Worm (Caenorhabditis elegans) whole organism, midembryonic: ENCODE results near the gene srx-78.

Experiments
- T22C8.4 ChIP-seq: fragments of 200-800 bp; sonication (Bioruptor generic); IDR thresholded peaks from 2 replicates; pipeline ENCODE4 v1.3.6; 2022; ENCODE audit warnings: missing genetic modification characterization, missing compliant biosample characterization
- cog-1 ChIP-seq: sonication (generic microtip); optimal IDR thresholded peaks from 2 replicates; lab custom pipeline; 2016; ENCODE audit warnings: missing genetic modification characterization, missing compliant biosample characterization
- flt-1 ChIP-seq: fragments of 200-800 bp; sonication (Bioruptor generic); IDR thresholded peaks from 2 replicates; pipeline ENCODE4 v1.3.6; 2022; ENCODE audit warnings: missing genetic modification characterization, missing compliant biosample characterization
- klf-2 ChIP-seq: fragments of 200-800 bp; sonication (Bioruptor generic); conservative IDR thresholded peaks from 2 replicates; pipeline ENCODE4 v1.3.6; 2022; ENCODE audit warnings: missing genetic modification reagents, missing genetic modification characterization, missing compliant biosample characterization
- ref-1 ChIP-seq: fragments of 200-800 bp; sonication (Bioruptor generic); conservative IDR thresholded peaks from 2 replicates; pipeline ENCODE4 v1.3.6; 2022; ENCODE audit warnings: missing genetic modification reagents, missing genetic modification characterization, missing compliant biosample characterization
- ztf-23 ChIP-seq: fragments of 200-800 bp; sonication (Bioruptor generic); IDR thresholded peaks from 2 replicates; pipeline ENCODE4 v1.3.6; 2022; ENCODE audit warnings: missing genetic modification reagents, missing genetic modification characterization, missing compliant biosample characterization
- ztf-29 ChIP-seq: fragments of 200-800 bp; sonication (Bioruptor generic); IDR thresholded peaks from 2 replicates; pipeline ENCODE4 v1.3.6; 2022; ENCODE audit warnings: missing genetic modification reagents, missing genetic modification characterization, missing compliant biosample characterization

DNA sequence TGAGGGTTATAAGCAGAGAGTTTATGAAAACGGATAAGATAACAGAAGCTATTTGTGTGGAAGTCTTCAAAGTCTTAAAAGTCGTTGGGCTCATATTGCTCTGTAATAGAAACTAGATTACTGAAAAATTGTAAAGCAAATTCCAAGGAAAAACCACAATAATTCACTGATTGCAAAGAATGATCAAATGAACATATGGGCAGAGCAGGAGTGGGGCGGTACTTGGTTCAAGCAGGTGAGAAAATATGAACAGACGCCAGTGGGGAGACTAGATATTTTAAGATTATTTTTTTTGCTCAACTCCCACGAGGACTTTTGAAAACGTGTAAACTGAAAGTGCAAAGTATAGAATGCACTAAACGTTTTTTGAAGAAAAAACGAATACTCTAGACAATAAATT is 37.6 kb downstream of the srx-78 start, which contains the start of gene str-171:
- no peak for TF ChIP-seq ztf-29 (GFP tag; lab: Robert Waterston, UW)
- no peak for TF ChIP-seq T22C8.4
- no peak for TF ChIP-seq klf-2 (GFP tag; lab: Robert Waterston, UW)
- no peak for TF ChIP-seq flt-1 (GFP tag; lab: Robert Waterston, UW)
- TF ChIP-seq cog-1 (tag; lab: Kevin White, UChicago): no peak
- no peak for TF ChIP-seq ztf-23
- TF ChIP-seq ref-1: no peak
